Fruit fly (Drosophila melanogaster) S2 (cell line): Measurements from ENCODE around the gene CG13998.

ENCODE experiments used
- CG8478 ChIP-seq: fragments of >200 bp; optimal IDR thresholded peaks from 2 replicates; lab custom pipeline; 2018
- CTCF ChIP-seq, 2 experiments: fragments of >200 bp; optimal IDR thresholded peaks; 2 replicates each; lab custom pipeline; 2018

- TF ChIP-seq CG8478 (lab: Kevin White, UChicago) (no peak), CTCF (optimal IDR thresholded peaks at IDR 0.05; lab: Kevin White, UChicago) (no peak)
Observed at dm6 chr2L:5964211-5964610, 7.6 kb upstream of the CG13998 start.
